Worm (Caenorhabditis elegans): ENCODE results near the gene comt-3.

comt-3 gene

ce11 chrV:2097653-2098052 lies 40.3 kb downstream of the comt-3 start, which contains the start of gene clec-208:
TSS of gene clec-208 (plus strand) at chrV:2097953.
- TF ChIP-seq ces-1 (GFP tag; optimal IDR thresholded peaks at IDR 0.05) (no peak), ZK337.2 (GFP tag; IDR thresholded peaks at IDR 0.05) (no peak), dmd-8 (GFP tag; IDR thresholded peaks at IDR 0.05) (no peak), saeg-2 (GFP tag; IDR thresholded peaks at IDR 0.05) (no peak), snpc-4 (tag; optimal IDR thresholded peaks at IDR 0.05) (no peak), lir-3 (tag; optimal IDR thresholded peaks at IDR 0.05) (no peak), ceh-28 (tag; optimal IDR thresholded peaks at IDR 0.05) (no peak), unc-39 (tag; optimal IDR thresholded peaks at IDR 0.05) (no peak), mdt-29 (GFP tag; IDR thresholded peaks at IDR 0.05) (no peak), lin-38 (GFP tag; IDR thresholded peaks at IDR 0.05) (no peak), nhr-111 (GFP tag; optimal IDR thresholded peaks at IDR 0.05) (no peak), ztf-11 (tag; optimal IDR thresholded peaks at IDR 0.05) (no peak), lim-7 (GFP tag; IDR thresholded peaks at IDR 0.05) (no peak), ZK546.5 (tag; optimal IDR thresholded peaks at IDR 0.05) (no peak), F49E8.2 (tag; optimal IDR thresholded peaks at IDR 0.05; ENCODE audit: borderline replicate concordance) (no peak), nhr-42 (GFP tag; IDR thresholded peaks at IDR 0.05) (no peak), pqm-1 (tag; optimal IDR thresholded peaks at IDR 0.05) (no peak), nhr-10 (tag; optimal IDR thresholded peaks at IDR 0.05) (no peak), F37D6.2 (tag; optimal IDR thresholded peaks at IDR 0.05) (no peak)

ce11 chrV:2099040-2099439 lies 41.7 kb downstream of the comt-3 start, which contains the start of gene F36F12.7:
TSS of gene F36F12.7 (plus strand) at chrV:2099340.
- TF ChIP-seq mxl-2 (GFP tag; conservative IDR thresholded peaks at IDR 0.05), result no peak
- no peak for TF ChIP-seq ceh-82 (tag; optimal IDR thresholded peaks at IDR 0.05)
- no peak for TF ChIP-seq hmg-1.1 (GFP tag; IDR thresholded peaks at IDR 0.05)
- TF ChIP-seq nhr-48 (tag; optimal IDR thresholded peaks at IDR 0.05), result no peak

- no peak for TF ChIP-seq hif-1 (tag; optimal IDR thresholded peaks at IDR 0.05)
- no peak for TF ChIP-seq pqm-1 (tag; optimal IDR thresholded peaks at IDR 0.05)
- TF ChIP-seq aha-1 (tag), result no peak
- no peak for TF ChIP-seq dpl-1 (GFP tag; optimal IDR thresholded peaks at IDR 0.05)
- no peak for TF ChIP-seq zfp-2 (tag; optimal IDR thresholded peaks at IDR 0.05)
- no peak for TF ChIP-seq T20F7.1 (GFP tag; optimal IDR thresholded peaks at IDR 0.05)
- no peak for TF ChIP-seq pha-4 (GFP tag; IDR thresholded peaks at IDR 0.05)
- no peak for TF ChIP-seq pha-4 (tag; optimal IDR thresholded peaks at IDR 0.05)
- no peak for TF ChIP-seq attf-4 (tag; optimal IDR thresholded peaks at IDR 0.05)
- TF ChIP-seq lin-29 (GFP tag; IDR thresholded peaks at IDR 0.05), result no peak
- no peak for TF ChIP-seq ceh-62 (tag; optimal IDR thresholded peaks at IDR 0.05)
- no peak for TF ChIP-seq daf-8 (GFP tag; IDR thresholded peaks at IDR 0.05)
- TF ChIP-seq tag-97 (GFP tag; IDR thresholded peaks at IDR 0.05), result no peak
- TF ChIP-seq arid-1 (GFP tag; conservative IDR thresholded peaks at IDR 0.05), result no peak
- TF ChIP-seq zip-11 (GFP tag; IDR thresholded peaks at IDR 0.05), result no peak
Observed at ce11 chrV:2103118-2103517, 45.8 kb downstream of the comt-3 start, which contains the start of gene F36F12.1. TSS of gene F36F12.1 (minus strand) at chrV:2103218.

ce11 chrV:2105976-2106375 lies 48.6 kb downstream of the comt-3 start, which contains the start of gene F22F7.4:
TSS of gene F22F7.4 (minus strand) at chrV:2106076.
- TF ChIP-seq lin-1 (GFP tag; IDR thresholded peaks at IDR 0.05) (no peak), lin-38 (GFP tag; IDR thresholded peaks at IDR 0.05) (no peak), set-16 (GFP tag; IDR thresholded peaks at IDR 0.05) (no peak), lin-29 (GFP tag; IDR thresholded peaks at IDR 0.05) (no peak), ctbp-1 (GFP tag; IDR thresholded peaks at IDR 0.05) (no peak), mdt-29 (GFP tag; IDR thresholded peaks at IDR 0.05) (no peak), Y5F2A.4 (GFP tag; optimal IDR thresholded peaks at IDR 0.05) (no peak), F44E2.7 (GFP tag; IDR thresholded peaks at IDR 0.05) (no peak)
